Worm (Caenorhabditis elegans): ENCODE measurements around the gene R02E12.5.

R02E12.5 gene

DNA sequence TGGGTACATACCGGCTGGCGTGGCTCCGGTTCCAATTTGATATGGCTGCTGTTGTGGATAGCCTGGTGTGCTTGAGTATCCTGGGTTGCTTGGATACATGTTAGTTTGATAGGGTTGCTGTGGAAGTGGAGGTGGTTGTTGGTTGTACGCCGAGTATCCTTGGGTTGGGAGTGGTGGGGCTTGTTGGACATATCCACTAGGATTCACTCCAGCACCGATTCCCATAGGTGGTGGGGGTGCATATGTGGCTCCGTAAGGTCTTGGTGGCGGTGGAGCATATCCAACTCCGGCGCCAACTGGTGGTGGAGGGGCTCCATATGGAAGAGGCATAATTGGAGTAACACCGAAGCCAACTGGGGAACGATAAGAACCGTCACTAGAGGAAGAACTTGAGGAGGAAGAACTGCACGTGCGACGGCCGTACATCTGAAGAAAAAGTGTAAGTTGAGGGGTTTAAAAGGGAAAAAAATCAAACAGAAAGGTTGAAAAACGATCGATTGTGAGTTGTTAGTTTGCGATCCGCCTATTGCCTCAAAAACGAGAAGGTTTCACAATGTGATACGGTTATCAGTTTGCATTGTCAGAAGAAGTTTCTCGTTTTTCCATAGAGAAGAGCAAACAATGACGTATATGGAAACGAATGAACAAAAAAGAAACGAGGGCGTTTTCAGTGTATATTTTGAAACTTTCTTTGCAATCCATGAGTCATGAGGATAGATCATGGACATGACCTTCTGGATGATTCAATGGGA is 28.8 kb upstream of the R02E12.5 start, which contains the start of gene C16B8.3 (continued):
- TF ChIP-seq mdl-1 (tag; optimal IDR thresholded peaks at IDR 0.05): peak in 1 of 2 experiments; percentile 66
- peak; percentile 48 for TF ChIP-seq hlh-30 (tag; optimal IDR thresholded peaks at IDR 0.05; ENCODE audit: insufficient read depth)
- TF ChIP-seq set-16 (GFP tag; IDR thresholded peaks at IDR 0.05): peak; percentile 36
- 0 out of 4 replicates have a peak, but pooled peaks of 1 of the 2 experiments have one; percentile 50 for TF ChIP-seq madf-5 (GFP tag; IDR thresholded peaks at IDR 0.05)
- peak; percentile 37 for TF ChIP-seq nhr-48 (tag; optimal IDR thresholded peaks at IDR 0.05)

ce11 chrX:3969353-3969752 is 27.8 kb upstream of the R02E12.5 start:
- TF ChIP-seq ctbp-1 (GFP tag; IDR thresholded peaks at IDR 0.05) (peak; percentile 54; the same call in 1 of the 2 replicates), lin-1 (GFP tag; IDR thresholded peaks at IDR 0.05) (peak; percentile 54; the same call in 1 of the 2 replicates), Y48G9A.11 (GFP tag; IDR thresholded peaks at IDR 0.05) (peak; percentile 51), nhr-77 (tag; optimal IDR thresholded peaks at IDR 0.05) (no peak), nhr-41 (GFP tag; IDR thresholded peaks at IDR 0.05) (peak; percentile 27; the same call in 1 of the 2 replicates), lin-13 (GFP tag; optimal IDR thresholded peaks at IDR 0.05) (peak; percentile 43), ces-1 (GFP tag; optimal IDR thresholded peaks at IDR 0.05) (no peak), skn-1 (tag; optimal IDR thresholded peaks at IDR 0.05) (no peak), arid-1 (GFP tag; conservative IDR thresholded peaks at IDR 0.05) (peak; percentile 59; the same call in 1 of the 2 replicates), egl-43 (GFP tag; IDR thresholded peaks at IDR 0.05) (peak; percentile 88), dmd-6 (GFP tag; IDR thresholded peaks at IDR 0.05) (peak; percentile 29), hmg-1.1 (GFP tag; IDR thresholded peaks at IDR 0.05) (peak; percentile 15), nhr-42 (GFP tag; IDR thresholded peaks at IDR 0.05) (peak; percentile 64), madf-9 (GFP tag; conservative IDR thresholded peaks at IDR 0.05) (0 out of 2 replicates have a peak, but pooled peaks have one; percentile 8), F26F4.8 (GFP tag; conservative IDR thresholded peaks at IDR 0.05) (peak; percentile 40; the same call in 1 of the 2 replicates), zip-11 (GFP tag; IDR thresholded peaks at IDR 0.05) (0 out of 2 replicates have a peak, but pooled peaks have one; percentile 14), lir-3 (tag; optimal IDR thresholded peaks at IDR 0.05) (no peak), ceh-82 (tag; optimal IDR thresholded peaks at IDR 0.05) (no peak), Y75B8A.6 (GFP tag; IDR thresholded peaks at IDR 0.05) (peak; percentile 81), spr-1 (tag; optimal IDR thresholded peaks at IDR 0.05) (no peak), ceh-20 (GFP tag; IDR thresholded peaks at IDR 0.05) (0 out of 2 replicates have a peak, but pooled peaks have one; percentile 52), Y5F2A.4 (GFP tag; optimal IDR thresholded peaks at IDR 0.05) (no peak), ama-1 (optimal IDR thresholded peaks at IDR 0.05) (no peak), T20F7.1 (GFP tag; optimal IDR thresholded peaks at IDR 0.05) (no peak), aly-2 (tag; optimal IDR thresholded peaks at IDR 0.05) (no peak), R02D3.7 (tag; optimal IDR thresholded peaks at IDR 0.05) (no peak), pqm-1 (tag; optimal IDR thresholded peaks at IDR 0.05) (no peak), mes-2 (tag; optimal IDR thresholded peaks at IDR 0.05; ENCODE audit: poor library complexity, severe bottlenecking) (peak; percentile 72), ceh-44 (GFP tag; IDR thresholded peaks at IDR 0.05) (no peak), sdz-12 (GFP tag; optimal IDR thresholded peaks at IDR 0.05) (peak; percentile 33), lim-7 (GFP tag; IDR thresholded peaks at IDR 0.05) (peak; percentile 82), mxl-2 (GFP tag; conservative IDR thresholded peaks at IDR 0.05) (0 out of 2 replicates have a peak, but pooled peaks have one; percentile 45), pha-4 (GFP tag; IDR thresholded peaks at IDR 0.05) (peak; percentile 84), pha-4 (tag; optimal IDR thresholded peaks at IDR 0.05) (no peak), fos-1 (tag; optimal IDR thresholded peaks at IDR 0.05) (no peak), daf-19 (GFP tag; conservative IDR thresholded peaks at IDR 0.05) (no peak), hlh-30 (tag; optimal IDR thresholded peaks at IDR 0.05; ENCODE audit: insufficient read depth) (peak; percentile 64), daf-16 (GFP tag; optimal IDR thresholded peaks at IDR 0.05) (peak in 1 of 2 experiments; percentile 24), daf-16 (tag; optimal IDR thresholded peaks at IDR 0.05) (peak; percentile 13), dmd-9 (GFP tag; IDR thresholded peaks at IDR 0.05) (peak; percentile 67; the same call in 1 of the 2 replicates), dpl-1 (GFP tag; optimal IDR thresholded peaks at IDR 0.05) (no peak), snpc-4 (tag; optimal IDR thresholded peaks at IDR 0.05) (no peak), madf-5 (GFP tag; IDR thresholded peaks at IDR 0.05) (peak; percentile 66 to 71; a peak in 1 of 4 replicates), F37D6.2 (tag; optimal IDR thresholded peaks at IDR 0.05) (no peak)
